Worm (Caenorhabditis elegans): ENCODE data around the gene rpb-6.

Gene rpb-6

DNA sequence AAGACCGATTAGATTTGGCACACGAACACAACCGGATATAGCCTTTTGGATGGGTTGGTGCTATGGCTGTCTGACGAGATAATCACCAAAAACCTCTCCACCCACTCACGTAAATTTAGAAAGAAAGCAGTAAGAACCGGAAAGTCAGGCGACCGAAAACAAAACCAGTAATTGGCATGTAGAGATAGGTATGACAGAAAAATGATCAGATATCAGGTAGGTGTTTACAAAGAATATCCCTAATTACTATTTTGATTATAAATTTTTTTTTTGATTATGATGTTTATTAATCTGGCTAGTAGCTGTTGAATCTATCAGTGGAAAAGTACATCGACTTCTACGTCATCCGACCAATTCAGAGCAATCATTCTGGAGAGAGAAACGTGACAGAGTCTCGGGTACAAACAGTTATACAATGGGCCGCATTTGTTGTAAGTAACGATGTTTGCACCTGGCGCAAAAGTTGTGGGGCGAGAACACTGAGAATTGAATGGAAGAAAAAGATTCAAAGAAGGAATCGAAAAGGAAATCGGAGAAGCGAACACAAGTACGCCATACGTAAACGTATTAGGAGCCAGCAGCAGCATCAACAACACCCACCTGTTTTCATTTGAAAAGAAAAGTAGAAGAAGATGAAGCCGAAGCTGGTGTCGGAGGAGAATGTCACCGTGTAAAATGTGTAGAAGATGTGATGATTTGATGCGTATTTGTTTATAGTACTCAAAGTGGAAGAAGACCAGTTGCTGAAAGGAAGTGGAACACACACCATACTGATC, 28.1 kb upstream of the rpb-6 start:
- TF ChIP-seq T22C8.4 (GFP tag; IDR thresholded peaks at IDR 0.05) = no peak
- TF ChIP-seq ref-1 (GFP tag; conservative IDR thresholded peaks at IDR 0.05) = no peak
- TF ChIP-seq flt-1 (GFP tag; IDR thresholded peaks at IDR 0.05) = no peak
- no peak for TF ChIP-seq tab-1 (GFP tag; IDR thresholded peaks at IDR 0.05)
- TF ChIP-seq cog-1 (tag; optimal IDR thresholded peaks at IDR 0.05) = no peak
- no peak for TF ChIP-seq med-1 (GFP tag; optimal IDR thresholded peaks at IDR 0.05; ENCODE audit: insufficient read depth)
- no peak for TF ChIP-seq ztf-23 (GFP tag; IDR thresholded peaks at IDR 0.05)
- no peak for TF ChIP-seq klf-2 (GFP tag; conservative IDR thresholded peaks at IDR 0.05)
- no peak for TF ChIP-seq ztf-29 (GFP tag; IDR thresholded peaks at IDR 0.05)

DNA sequence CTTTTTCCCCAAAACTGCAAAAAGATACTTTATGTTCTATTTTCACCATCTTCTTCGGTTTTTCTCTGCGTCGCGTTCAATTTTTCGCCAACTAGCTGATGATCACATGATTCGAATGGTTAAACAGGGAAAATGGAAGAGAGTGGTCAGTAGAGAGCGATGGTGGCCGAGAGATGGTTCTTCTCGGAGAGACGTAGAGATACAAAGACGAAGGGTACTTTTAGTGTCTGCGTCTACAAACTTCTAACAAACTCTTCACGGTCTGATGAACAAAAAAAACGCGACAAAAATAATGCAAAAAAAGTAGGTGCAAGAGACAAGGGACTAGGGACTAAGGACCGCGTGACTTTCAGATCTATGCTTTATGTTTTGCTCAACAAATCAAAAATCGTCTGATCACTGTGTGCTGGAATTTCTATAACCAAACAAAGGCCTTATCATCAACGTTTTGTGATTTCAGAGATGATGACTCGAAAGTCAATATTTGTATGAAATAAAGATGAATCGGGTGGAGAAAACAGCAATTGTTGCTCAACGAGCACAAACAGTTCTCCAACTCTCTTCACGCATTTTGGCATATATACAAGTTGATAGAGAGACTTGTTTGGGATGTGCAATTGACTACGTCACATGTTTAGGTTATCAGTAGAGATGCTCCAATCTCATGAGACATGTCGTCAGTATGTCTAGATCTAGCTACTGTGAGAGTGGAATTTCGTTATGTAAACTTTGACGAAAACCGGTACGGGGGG, 27.0 kb upstream of the rpb-6 start:
- TF ChIP-seq ztf-23 (GFP tag; IDR thresholded peaks at IDR 0.05) (0 out of 2 replicates have a peak, but pooled peaks have one; percentile 57), med-1 (GFP tag; optimal IDR thresholded peaks at IDR 0.05; ENCODE audit: insufficient read depth) (no peak), cog-1 (tag; optimal IDR thresholded peaks at IDR 0.05) (peak; percentile 16)

DNA sequence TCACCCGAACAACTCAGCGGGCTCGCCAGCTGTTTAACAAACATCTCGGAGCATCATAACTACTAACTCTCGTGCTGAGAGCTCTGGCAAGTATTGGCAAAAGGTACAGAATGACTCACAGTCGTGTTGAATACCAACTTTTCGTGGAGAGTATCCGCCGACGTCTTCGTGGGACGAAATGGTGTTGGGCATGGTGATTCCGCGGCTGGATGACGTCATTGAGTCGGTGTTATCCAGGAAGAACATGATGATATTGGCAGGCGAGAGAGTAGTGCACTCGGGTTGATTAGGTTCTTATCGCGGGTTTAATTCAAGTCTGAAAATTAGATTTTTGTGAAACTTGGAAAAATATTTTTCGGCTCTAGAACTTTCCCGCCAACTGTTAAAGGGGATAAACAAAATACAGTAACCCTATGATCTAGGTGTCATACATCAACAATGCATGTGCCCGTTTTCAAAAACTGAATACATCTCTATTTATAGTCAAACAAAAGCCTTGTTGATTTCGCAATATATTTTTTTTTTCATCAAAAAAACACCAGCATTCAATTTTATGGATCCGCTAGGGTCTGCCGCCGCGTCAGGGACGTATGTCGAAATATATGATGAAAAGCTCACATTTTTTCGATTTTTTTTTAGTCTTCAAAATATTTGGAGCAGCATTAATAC, 25.7 kb upstream of the rpb-6 start:
- TF ChIP-seq tab-1 (GFP tag; IDR thresholded peaks at IDR 0.05) (0 out of 2 replicates have a peak, but pooled peaks have one; percentile 28), ztf-29 (GFP tag; IDR thresholded peaks at IDR 0.05) (no peak), T22C8.4 (GFP tag; IDR thresholded peaks at IDR 0.05) (no peak)

DNA sequence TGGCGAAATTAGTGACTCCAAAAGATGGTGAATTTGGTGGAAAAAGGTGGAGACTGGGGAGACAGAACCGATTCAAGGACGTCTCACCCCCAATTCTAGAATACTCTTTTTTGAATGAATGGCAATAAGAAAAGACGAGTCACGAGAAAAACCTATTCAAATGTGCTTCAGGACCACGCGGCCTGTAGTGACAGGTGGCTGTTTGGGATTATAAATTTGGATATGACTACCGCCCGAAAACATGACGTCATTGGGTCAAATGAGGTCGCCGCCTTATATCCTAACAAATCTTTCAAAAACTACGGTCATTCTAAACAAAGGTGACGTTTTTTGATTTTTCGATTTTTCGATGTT, 25.2 kb upstream of the rpb-6 start:
- TF ChIP-seq med-1 (GFP tag; optimal IDR thresholded peaks at IDR 0.05; ENCODE audit: insufficient read depth) = no peak
- 0 out of 2 replicates have a peak, but pooled peaks have one; percentile 31 for TF ChIP-seq flt-1 (GFP tag; IDR thresholded peaks at IDR 0.05)
- no peak for TF ChIP-seq ref-1 (GFP tag; conservative IDR thresholded peaks at IDR 0.05)

DNA sequence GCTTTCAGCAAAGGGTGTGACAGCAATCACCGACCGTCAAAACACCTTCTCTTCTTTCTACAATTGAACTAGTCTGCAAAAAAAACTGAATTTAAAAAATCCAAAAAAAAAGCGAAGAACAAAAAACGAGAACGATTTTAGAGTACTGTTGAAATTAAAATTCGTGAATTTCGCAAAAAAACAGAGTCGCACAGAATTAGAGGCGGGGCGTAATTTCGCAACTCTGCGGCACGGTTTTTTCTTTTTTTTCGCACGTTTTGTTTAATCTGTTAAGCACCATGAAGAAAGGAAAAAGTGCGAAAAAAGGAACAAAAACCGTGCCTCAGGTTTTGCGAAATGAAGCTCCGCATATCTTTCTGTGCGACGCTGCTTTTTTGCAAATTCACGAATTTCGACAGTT, 24.2 kb upstream of the rpb-6 start, which contains the start of gene mnk-1:
TSS of gene mnk-1 (minus strand) at position 73 of the 400 bp plus-strand sequence.
- TF ChIP-seq cog-1 (tag; optimal IDR thresholded peaks at IDR 0.05) (no peak), ref-1 (GFP tag; conservative IDR thresholded peaks at IDR 0.05) (no peak), ztf-23 (GFP tag; IDR thresholded peaks at IDR 0.05) (no peak), tab-1 (GFP tag; IDR thresholded peaks at IDR 0.05) (no peak), T22C8.4 (GFP tag; IDR thresholded peaks at IDR 0.05) (no peak), flt-1 (GFP tag; IDR thresholded peaks at IDR 0.05) (no peak), klf-2 (GFP tag; conservative IDR thresholded peaks at IDR 0.05) (no peak), med-1 (GFP tag; optimal IDR thresholded peaks at IDR 0.05; ENCODE audit: insufficient read depth) (no peak), ztf-29 (GFP tag; IDR thresholded peaks at IDR 0.05) (no peak)

DNA sequence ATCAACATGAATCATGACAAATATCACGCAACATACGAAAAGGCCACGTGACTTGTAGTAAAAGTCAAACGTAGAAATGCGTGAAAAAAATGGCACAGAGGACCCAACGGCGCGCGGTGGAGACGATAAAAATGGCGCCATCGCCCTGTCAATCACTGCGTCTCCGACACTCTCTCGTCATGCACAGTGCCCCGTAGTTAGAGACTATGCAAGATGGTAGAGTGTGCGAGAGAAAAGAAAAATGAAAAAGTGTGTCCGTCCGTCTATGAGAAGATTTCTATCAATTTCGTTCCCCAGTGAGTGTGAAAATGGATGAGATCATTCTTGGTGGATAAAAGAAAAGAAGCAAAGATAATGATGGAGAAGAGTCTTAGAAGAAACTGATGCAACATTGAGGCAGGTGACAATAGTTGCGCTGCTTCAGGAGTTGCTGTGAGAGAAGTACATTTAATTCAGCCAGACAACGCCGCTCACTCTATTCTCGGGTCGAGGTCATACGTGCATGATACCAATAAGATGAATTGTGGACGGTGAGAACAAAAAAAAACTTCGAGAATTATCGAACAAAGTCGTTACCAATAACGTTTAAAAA, 23.6 kb upstream of the rpb-6 start:
- no peak for TF ChIP-seq ref-1 (GFP tag; conservative IDR thresholded peaks at IDR 0.05)
- 0 out of 2 replicates have a peak, but pooled peaks have one; percentile 6 for TF ChIP-seq flt-1 (GFP tag; IDR thresholded peaks at IDR 0.05)

DNA sequence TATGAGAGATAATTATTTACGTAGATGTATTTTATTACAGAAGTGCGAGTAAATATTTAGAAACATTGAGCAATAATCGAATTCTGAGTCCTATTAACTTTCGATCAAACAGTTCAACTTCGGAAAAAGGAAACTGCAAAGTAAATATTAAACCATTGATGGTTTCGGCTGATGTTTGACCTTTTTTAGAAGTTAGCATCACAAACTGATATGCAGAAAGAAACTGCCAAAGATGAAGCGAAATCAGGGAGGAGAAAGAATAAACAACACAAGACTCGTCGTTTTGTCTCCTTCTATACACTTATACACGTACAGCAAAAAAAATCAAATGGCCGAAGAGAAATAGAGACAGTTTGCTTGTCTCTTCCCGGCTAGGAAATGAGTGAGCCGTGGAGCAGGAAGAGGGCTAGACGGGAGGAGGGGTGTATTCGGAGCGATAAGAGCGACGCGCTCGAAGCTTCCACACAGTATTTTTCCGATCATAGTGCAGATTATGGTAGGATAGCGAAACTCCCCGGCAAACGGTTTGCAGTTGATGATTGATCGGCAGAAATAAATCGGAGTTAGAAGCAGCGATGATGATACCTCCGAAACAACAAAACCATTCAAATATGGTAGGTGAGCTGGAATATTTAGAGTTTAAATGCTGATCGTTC, 22.5 kb upstream of the rpb-6 start:
- TF ChIP-seq ref-1 (GFP tag; conservative IDR thresholded peaks at IDR 0.05) (no peak), T22C8.4 (GFP tag; IDR thresholded peaks at IDR 0.05) (no peak), med-1 (GFP tag; optimal IDR thresholded peaks at IDR 0.05; ENCODE audit: insufficient read depth) (no peak), ztf-23 (GFP tag; IDR thresholded peaks at IDR 0.05) (no peak), ztf-29 (GFP tag; IDR thresholded peaks at IDR 0.05) (no peak), klf-2 (GFP tag; conservative IDR thresholded peaks at IDR 0.05) (no peak), flt-1 (GFP tag; IDR thresholded peaks at IDR 0.05) (no peak), tab-1 (GFP tag; IDR thresholded peaks at IDR 0.05) (no peak), cog-1 (tag; optimal IDR thresholded peaks at IDR 0.05) (no peak)

DNA sequence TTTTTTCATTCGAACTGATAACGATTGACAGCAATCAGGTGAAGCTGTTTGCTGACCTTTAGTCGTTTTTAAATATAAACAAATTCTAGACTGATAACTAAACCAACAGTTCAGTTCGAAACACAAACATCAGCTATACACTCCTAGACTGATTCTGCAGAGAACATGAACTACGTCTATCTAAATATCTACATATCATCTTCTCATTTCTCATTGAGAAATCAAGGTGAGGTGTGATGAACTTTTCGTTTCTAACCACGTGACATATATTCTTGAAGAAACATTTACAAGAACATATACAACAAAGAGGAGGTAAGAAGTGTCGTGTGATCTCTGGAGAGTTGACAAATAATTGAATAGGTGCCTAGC, 22.0 kb upstream of the rpb-6 start:
- no peak for TF ChIP-seq flt-1 (GFP tag; IDR thresholded peaks at IDR 0.05)
- no peak for TF ChIP-seq ztf-29 (GFP tag; IDR thresholded peaks at IDR 0.05)
- no peak for TF ChIP-seq ref-1 (GFP tag; conservative IDR thresholded peaks at IDR 0.05)
- no peak for TF ChIP-seq tab-1 (GFP tag; IDR thresholded peaks at IDR 0.05)
- no peak for TF ChIP-seq ztf-23 (GFP tag; IDR thresholded peaks at IDR 0.05)
- no peak for TF ChIP-seq klf-2 (GFP tag; conservative IDR thresholded peaks at IDR 0.05)
- no peak for TF ChIP-seq cog-1 (tag; optimal IDR thresholded peaks at IDR 0.05)
- no peak for TF ChIP-seq med-1 (GFP tag; optimal IDR thresholded peaks at IDR 0.05; ENCODE audit: insufficient read depth)
- TF ChIP-seq T22C8.4 (GFP tag; IDR thresholded peaks at IDR 0.05) = no peak

DNA sequence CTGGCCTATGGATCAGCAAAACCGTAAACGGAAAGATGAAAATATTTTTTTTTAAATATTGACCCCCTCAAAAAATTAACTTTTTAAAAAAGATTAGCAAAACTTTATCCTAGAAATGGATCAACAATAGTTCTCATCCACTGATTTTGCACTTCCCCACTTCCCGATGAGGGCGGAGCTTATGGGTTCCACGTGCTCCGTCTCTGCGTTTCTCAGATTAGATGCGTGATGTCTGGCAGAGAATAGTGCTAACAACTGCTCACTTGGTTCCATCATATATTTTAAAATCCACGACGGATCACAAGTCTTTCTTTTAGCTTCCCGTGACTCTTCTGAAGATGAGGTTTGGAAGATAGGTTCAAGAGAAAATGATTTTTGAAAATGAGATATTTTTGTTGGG, 20.8 kb upstream of the rpb-6 start:
- TF ChIP-seq med-1 (GFP tag; optimal IDR thresholded peaks at IDR 0.05; ENCODE audit: insufficient read depth) = no peak
- TF ChIP-seq cog-1 (tag; optimal IDR thresholded peaks at IDR 0.05) = no peak
- TF ChIP-seq ztf-29 (GFP tag; IDR thresholded peaks at IDR 0.05) = no peak
- TF ChIP-seq ztf-23 (GFP tag; IDR thresholded peaks at IDR 0.05) = no peak
- no peak for TF ChIP-seq klf-2 (GFP tag; conservative IDR thresholded peaks at IDR 0.05)
- no peak for TF ChIP-seq tab-1 (GFP tag; IDR thresholded peaks at IDR 0.05)
- TF ChIP-seq ref-1 (GFP tag; conservative IDR thresholded peaks at IDR 0.05) = no peak
- no peak for TF ChIP-seq flt-1 (GFP tag; IDR thresholded peaks at IDR 0.05)
- TF ChIP-seq T22C8.4 (GFP tag; IDR thresholded peaks at IDR 0.05) = no peak

All from whole organism, midembryonic.